Fruit fly (Drosophila melanogaster) whole organism, embryonic: ENCODE data around the gene Vha16-2.

Experiments
- Antp ChIP-seq: fragments of 200-800 bp; sonication (Bioruptor generic); optimal IDR thresholded peaks from 3 replicates; lab custom pipeline; 2016; ENCODE audit warnings: missing biosample characterization, missing genetic modification characterization
- Atf-2 ChIP-seq: fragments of 200-800 bp; sonication (Bioruptor generic); optimal IDR thresholded peaks from 2 replicates; lab custom pipeline; 2016; ENCODE audit warnings: missing biosample characterization, missing genetic modification characterization
- Bdp1 ChIP-seq: fragments of 200-800 bp; sonication (Bioruptor generic); optimal IDR thresholded peaks from 3 replicates; lab custom pipeline; 2016; ENCODE audit warnings: missing biosample characterization, missing genetic modification characterization
- CG10267 ChIP-seq: fragments of 200-800 bp; sonication (Bioruptor generic); optimal IDR thresholded peaks from 2 replicates; lab custom pipeline; 2018; ENCODE audit warnings: missing biosample characterization, mild to moderate bottlenecking, missing genetic modification characterization, moderate library complexity
- CG11696 ChIP-seq: fragments of 200-800 bp; sonication (Bioruptor generic); IDR thresholded peaks from 2 replicates; pipeline ENCODE4 v1.3.6; 2022; ENCODE audit warnings: missing biosample characterization, missing genetic modification characterization
- CG12299 ChIP-seq: fragments of 200-800 bp; sonication (Bioruptor generic); optimal IDR thresholded peaks from 2 replicates; lab custom pipeline; 2018; ENCODE audit warnings: missing biosample characterization, mild to moderate bottlenecking, missing genetic modification characterization
- CG12391 ChIP-seq: fragments of 200-800 bp; sonication (Bioruptor generic); optimal IDR thresholded peaks from 3 replicates; lab custom pipeline; 2018; ENCODE audit warnings: missing biosample characterization, mild to moderate bottlenecking, missing genetic modification characterization, moderate library complexity
- CG13296 ChIP-seq: fragments of 200-800 bp; sonication (Bioruptor generic); optimal IDR thresholded peaks from 3 replicates; lab custom pipeline; 2018; ENCODE audit warnings: missing biosample characterization, mild to moderate bottlenecking, missing genetic modification characterization
- CG14050 ChIP-seq: fragments of 200-800 bp; sonication (Bioruptor generic); IDR thresholded peaks from 3 replicates; pipeline ENCODE4 v1.3.6; 2022; ENCODE audit warnings: missing biosample characterization, missing genetic modification characterization
- CG14441 ChIP-seq: fragments of 200-800 bp; sonication (Bioruptor generic); IDR thresholded peaks from 2 replicates; pipeline ENCODE4 v1.3.6; 2022; ENCODE audit warnings: missing biosample characterization, missing genetic modification characterization
- CG14667 ChIP-seq: fragments of 200-800 bp; sonication (Bioruptor generic); IDR thresholded peaks from 2 replicates; pipeline ENCODE4 v1.3.6; 2022; ENCODE audit warnings: missing biosample characterization, missing genetic modification characterization
- CG1602 ChIP-seq: fragments of 200-800 bp; sonication (Bioruptor generic); optimal IDR thresholded peaks from 3 replicates; lab custom pipeline; 2016; ENCODE audit warnings: missing biosample characterization, missing genetic modification characterization
- CG31224 ChIP-seq: fragments of 200-800 bp; sonication (Bioruptor generic); IDR thresholded peaks from 2 replicates; pipeline ENCODE4 v1.3.6; 2022; ENCODE audit warnings: missing biosample characterization, missing genetic modification characterization
- CG33213 ChIP-seq: fragments of 200-800 bp; sonication (Bioruptor generic); optimal IDR thresholded peaks from 3 replicates; lab custom pipeline; 2016; ENCODE audit warnings: missing biosample characterization, missing genetic modification characterization
- CG34224 ChIP-seq: fragments of 200-800 bp; sonication (Bioruptor generic); IDR thresholded peaks from 3 replicates; pipeline ENCODE4 v1.3.6; 2022; ENCODE audit warnings: missing biosample characterization, missing genetic modification characterization; ENCODE audit not compliant: partially characterized antibody
- CG3726 ChIP-seq: fragments of 200-800 bp; sonication (Bioruptor generic); IDR thresholded peaks from 3 replicates; pipeline ENCODE4, ENCODE4 v1.3.6; 2022; ENCODE audit warnings: missing biosample characterization, missing genetic modification characterization
- CG5245 ChIP-seq: fragments of 200-800 bp; sonication (Bioruptor generic); optimal IDR thresholded peaks from 3 replicates; lab custom pipeline; 2016; ENCODE audit warnings: missing biosample characterization, missing genetic modification characterization
- CG7745 ChIP-seq: fragments of 200-800 bp; sonication (Bioruptor generic); optimal IDR thresholded peaks from 2 replicates; lab custom pipeline; 2018; ENCODE audit warnings: missing biosample characterization, mild to moderate bottlenecking, missing genetic modification characterization, moderate library complexity
- CG8290 ChIP-seq, 3 experiments: fragments of 200-800 bp; sonication (Bioruptor generic); optimal IDR thresholded peaks; 2 replicates each; lab custom pipeline; 2016 to 2019; ENCODE audit warnings: missing biosample characterization in 3 of 3, missing genetic modification characterization in 3 of 3, mild to moderate bottlenecking in 2 of 3, moderate library complexity in 1 of 3
- CTCF ChIP-seq: fragments of 200-800 bp; sonication (Bioruptor generic); optimal IDR thresholded peaks from 2 replicates; lab custom pipeline; 2017; ENCODE audit warnings: missing biosample characterization, mild to moderate bottlenecking, missing genetic modification characterization, moderate library complexity
- CkIIα-i1 ChIP-seq: fragments of 200-800 bp; sonication (Bioruptor generic); IDR thresholded peaks from 2 replicates; pipeline ENCODE4 v1.3.6; 2022; ENCODE audit warnings: missing biosample characterization, missing genetic modification characterization
- CoRest ChIP-seq: fragments of 200-800 bp; sonication (Bioruptor generic); optimal IDR thresholded peaks from 3 replicates; lab custom pipeline; 2018; ENCODE audit warnings: missing biosample characterization, mild to moderate bottlenecking, missing genetic modification characterization, moderate library complexity
- HLH54F ChIP-seq: fragments of 200-800 bp; sonication (Bioruptor generic); optimal IDR thresholded peaks from 3 replicates; lab custom pipeline; 2016; ENCODE audit warnings: missing biosample characterization, missing genetic modification characterization
- Mes4 ChIP-seq: fragments of 200-800 bp; sonication (Bioruptor generic); optimal IDR thresholded peaks from 2 replicates; lab custom pipeline; 2016; ENCODE audit warnings: missing biosample characterization, missing genetic modification characterization
- Myb ChIP-seq: fragments of 200-800 bp; sonication (Bioruptor generic); optimal IDR thresholded peaks from 2 replicates; lab custom pipeline; 2016; ENCODE audit warnings: missing biosample characterization, missing genetic modification characterization
- NFAT ChIP-seq: fragments of 200-800 bp; sonication (Bioruptor generic); IDR thresholded peaks from 2 replicates; pipeline ENCODE4 v1.3.6; 2022; ENCODE audit warnings: missing biosample characterization, missing genetic modification characterization
- NK7.1 ChIP-seq: fragments of 200-800 bp; sonication (Bioruptor generic); optimal IDR thresholded peaks from 3 replicates; lab custom pipeline; 2016; ENCODE audit warnings: missing biosample characterization, missing genetic modification characterization
- Sry-β ChIP-seq: fragments of 200-800 bp; sonication (Bioruptor generic); optimal IDR thresholded peaks from 2 replicates; lab custom pipeline; 2018; ENCODE audit warnings: missing biosample characterization, mild to moderate bottlenecking, missing genetic modification characterization, moderate library complexity
- Tbp ChIP-seq: fragments of >200 bp; optimal IDR thresholded peaks from 2 replicates; lab custom pipeline; 2018; ENCODE audit warnings: missing biosample characterization, missing genetic modification characterization
- cg ChIP-seq: fragments of 200-800 bp; sonication (Bioruptor generic); optimal IDR thresholded peaks from 3 replicates; lab custom pipeline; 2019; ENCODE audit warnings: missing biosample characterization, mild to moderate bottlenecking, missing genetic modification characterization, moderate library complexity
- crol ChIP-seq: fragments of 200-800 bp; sonication (Bioruptor generic); IDR thresholded peaks from 2 replicates; pipeline ENCODE4 v1.3.6; 2022; ENCODE audit warnings: missing biosample characterization, missing genetic modification characterization
- dm ChIP-seq: fragments of 200-800 bp; sonication (Bioruptor generic); optimal IDR thresholded peaks from 3 replicates; lab custom pipeline; 2016; ENCODE audit warnings: missing biosample characterization, missing genetic modification characterization
- emc ChIP-seq: fragments of 200-800 bp; sonication (Bioruptor generic); optimal IDR thresholded peaks from 2 replicates; lab custom pipeline; 2016; ENCODE audit warnings: missing biosample characterization, missing genetic modification characterization
- ems ChIP-seq: fragments of 200-800 bp; sonication (Bioruptor generic); optimal IDR thresholded peaks from 3 replicates; lab custom pipeline; 2016; ENCODE audit warnings: missing biosample characterization, missing genetic modification characterization
- gcm ChIP-seq: fragments of 200-800 bp; sonication (Bioruptor generic); optimal IDR thresholded peaks from 2 replicates; lab custom pipeline; 2019; ENCODE audit warnings: missing biosample characterization, mild to moderate bottlenecking, missing genetic modification characterization, moderate library complexity
- her ChIP-seq: fragments of 200-800 bp; sonication (Bioruptor generic); optimal IDR thresholded peaks from 2 replicates; lab custom pipeline; 2016; ENCODE audit warnings: missing biosample characterization, missing genetic modification characterization
- lab ChIP-seq: fragments of 200-800 bp; sonication (Bioruptor generic); optimal IDR thresholded peaks from 3 replicates; lab custom pipeline; 2017; ENCODE audit warnings: missing biosample characterization, missing genetic modification characterization, mild to moderate bottlenecking, moderate library complexity, missing genetic modification reagents
- mirr ChIP-seq: fragments of 200-800 bp; sonication (Bioruptor generic); optimal IDR thresholded peaks from 3 replicates; lab custom pipeline; 2018; ENCODE audit warnings: missing biosample characterization, mild to moderate bottlenecking, missing genetic modification characterization
- nmo ChIP-seq: fragments of 200-800 bp; sonication (Bioruptor generic); optimal IDR thresholded peaks from 2 replicates; lab custom pipeline; 2018; ENCODE audit warnings: missing biosample characterization, mild to moderate bottlenecking, missing genetic modification characterization, moderate library complexity
- oc ChIP-seq: fragments of 200-800 bp; sonication (Bioruptor generic); optimal IDR thresholded peaks from 2 replicates; lab custom pipeline; 2018; ENCODE audit warnings: missing biosample characterization, mild to moderate bottlenecking, missing genetic modification characterization, moderate library complexity
- pita ChIP-seq: fragments of 200-800 bp; sonication (Bioruptor generic); optimal IDR thresholded peaks from 2 replicates; lab custom pipeline; 2017; ENCODE audit warnings: missing biosample characterization, mild to moderate bottlenecking, missing genetic modification characterization
- pzg ChIP-seq: fragments of 200-800 bp; sonication (Bioruptor generic); optimal IDR thresholded peaks from 3 replicates; lab custom pipeline; 2018; ENCODE audit warnings: missing biosample characterization, mild to moderate bottlenecking, missing genetic modification characterization, moderate library complexity
- ranshi ChIP-seq: fragments of 200-800 bp; sonication (Bioruptor generic); IDR thresholded peaks from 2 replicates; pipeline ENCODE4 v1.3.6; 2022; ENCODE audit warnings: missing biosample characterization, missing genetic modification characterization
- ro ChIP-seq: fragments of 200-800 bp; sonication (Bioruptor generic); IDR thresholded peaks from 2 replicates; pipeline ENCODE4 v1.3.6; 2022; ENCODE audit warnings: missing biosample characterization, missing genetic modification characterization
- sens ChIP-seq: fragments of 200-800 bp; sonication (Bioruptor generic); peaks from one replicate; lab custom pipeline; 2016; ENCODE audit warnings: missing biosample characterization, missing genetic modification characterization
- sim ChIP-seq: fragments of 200-800 bp; sonication (Bioruptor generic); IDR thresholded peaks from 2 replicates; pipeline ENCODE4 v1.3.6; 2022; ENCODE audit warnings: missing biosample characterization, missing genetic modification characterization
- sima ChIP-seq: fragments of 200-800 bp; sonication (Bioruptor generic); optimal IDR thresholded peaks from 2 replicates; lab custom pipeline; 2016; ENCODE audit warnings: missing biosample characterization, missing genetic modification characterization
- sna ChIP-seq: fragments of 200-800 bp; sonication (Bioruptor generic); IDR thresholded peaks from 2 replicates; pipeline ENCODE4 v1.3.6; 2022; ENCODE audit warnings: missing biosample characterization, missing genetic modification characterization; ENCODE audit not compliant: partially characterized antibody
- ssp ChIP-seq: fragments of 200-800 bp; sonication (Bioruptor generic); IDR thresholded peaks from 2 replicates; pipeline ENCODE4 v1.3.6; 2022; ENCODE audit warnings: missing biosample characterization, missing genetic modification characterization
- usp ChIP-seq: fragments of >200 bp; optimal IDR thresholded peaks from 2 replicates; lab custom pipeline; 2017; ENCODE audit warnings: missing biosample characterization, missing genetic modification characterization
- zen ChIP-seq: fragments of 200-800 bp; sonication (Bioruptor generic); optimal IDR thresholded peaks from 3 replicates; lab custom pipeline; 2018; ENCODE audit warnings: missing biosample characterization, mild to moderate bottlenecking, missing genetic modification characterization, moderate library complexity

Gene Vha16-2

DNA sequence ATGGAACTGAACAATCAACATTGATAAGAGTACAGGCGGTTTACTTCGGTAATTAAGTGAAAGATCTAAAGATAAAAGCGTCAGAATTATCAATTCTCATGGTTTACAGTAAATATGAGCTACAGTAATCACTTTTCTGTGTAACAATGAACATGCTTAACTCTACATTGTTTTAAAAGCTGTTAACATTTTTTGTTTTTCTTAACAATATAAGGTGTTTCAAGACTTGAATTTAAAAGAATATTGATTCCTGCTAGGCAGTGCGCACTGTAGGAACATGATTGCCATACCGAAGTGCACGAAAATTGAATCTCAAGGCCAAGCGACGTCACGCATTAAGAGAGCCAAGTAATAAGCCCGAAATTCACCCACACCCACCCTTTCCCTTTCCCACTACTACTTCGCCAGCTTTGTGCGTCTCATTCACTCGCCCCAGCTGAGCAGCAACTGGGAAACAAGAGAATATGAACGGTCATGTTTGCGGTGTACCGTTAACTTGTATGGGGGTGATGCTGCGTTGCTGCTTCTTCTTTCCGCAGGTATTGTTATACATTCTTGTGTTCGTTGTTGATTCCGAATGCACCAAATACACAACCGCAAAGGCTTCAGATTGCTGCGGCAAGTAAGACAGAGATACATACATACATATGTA lies 16.6 kb downstream of the Vha16-2 start (continued):
- TF ChIP-seq Tbp (GFP tag; lab: Kevin White, UChicago): no peak
- TF ChIP-seq CG12299 (tag; lab: Kevin White, UChicago): peak; percentile 9
- no peak for TF ChIP-seq ro (GFP tag; lab: Robert Waterston, UW)
- no peak for TF ChIP-seq NFAT (GFP tag; lab: Robert Waterston, UW)
- TF ChIP-seq CG34224 (GFP tag; lab: Robert Waterston, UW): no peak
- peak; percentile 54 for TF ChIP-seq CG12391
- peak; percentile 1 for TF ChIP-seq CG33213 (GFP tag; lab: Kevin White, UChicago)
- peak; percentile 47 for TF ChIP-seq CG13296 (GFP tag; lab: Kevin White, UChicago)
- no peak for TF ChIP-seq Sry-β (GFP tag; lab: Kevin White, UChicago)
- no peak for TF ChIP-seq CG8290 (GFP tag; optimal IDR thresholded peaks at IDR 0.05; lab: Kevin White, UChicago)
- TF ChIP-seq CG8290 (tag; optimal IDR thresholded peaks at IDR 0.05; lab: Kevin White, UChicago): peak in 1 of 2 experiments; percentile 83
- no peak for TF ChIP-seq CG3726 (GFP tag; lab: Robert Waterston, UW)
- no peak for TF ChIP-seq Mes4 (GFP tag; lab: Kevin White, UChicago)
- TF ChIP-seq sim (GFP tag; lab: Robert Waterston, UW): no peak
- TF ChIP-seq gcm (GFP tag; lab: Kevin White, UChicago): no peak
- TF ChIP-seq ranshi: peak; percentile 72; the same call in 1 of the 2 replicates
- TF ChIP-seq CG5245: peak; percentile 35
- peak; percentile 25; the same call in 1 of the 2 replicates for TF ChIP-seq crol (GFP tag; lab: Robert Waterston, UW)
- TF ChIP-seq emc: peak; percentile 35
- TF ChIP-seq CG7745 (tag; lab: Kevin White, UChicago): no peak
- TF ChIP-seq Myb (GFP tag; lab: Kevin White, UChicago): peak; percentile 17
- TF ChIP-seq CG14441 (GFP tag; lab: Robert Waterston, UW): peak; percentile 78
- TF ChIP-seq her (GFP tag; lab: Kevin White, UChicago): peak; percentile 48
- no peak for TF ChIP-seq pita
- TF ChIP-seq ssp (GFP tag; lab: Robert Waterston, UW): no peak
- TF ChIP-seq nmo (GFP tag; lab: Kevin White, UChicago): peak; percentile 63
- peak; percentile 63 for TF ChIP-seq Atf-2 (GFP tag; lab: Kevin White, UChicago)
- TF ChIP-seq zen: peak; percentile 25
- no peak; the same call in 1 of the 2 replicates for TF ChIP-seq CG14667 (GFP tag; lab: Robert Waterston, UW)
- peak; percentile 70 for TF ChIP-seq CoRest
- no peak for TF ChIP-seq CTCF (GFP tag; lab: Kevin White, UChicago)
- TF ChIP-seq Antp: peak; percentile 24
- peak; percentile 82 for TF ChIP-seq lab
- TF ChIP-seq Bdp1 (GFP tag; lab: Kevin White, UChicago): no peak
- no peak for TF ChIP-seq sna (GFP tag; lab: Robert Waterston, UW)
- no peak for TF ChIP-seq HLH54F
- peak; percentile 89 for TF ChIP-seq sens (GFP tag; lab: Kevin White, UChicago)
- peak; percentile 31 for TF ChIP-seq mirr (GFP tag; lab: Kevin White, UChicago)
- no peak for TF ChIP-seq usp (GFP tag; lab: Kevin White, UChicago)
- no peak for TF ChIP-seq pzg (GFP tag; lab: Kevin White, UChicago)
- no peak for TF ChIP-seq cg (GFP tag; lab: Kevin White, UChicago)
- TF ChIP-seq NK7.1: no peak
- peak; percentile 52 for TF ChIP-seq CG11696
- peak; percentile 7 for TF ChIP-seq CG1602 (GFP tag; lab: Kevin White, UChicago)
- TF ChIP-seq CkIIα-i1 (GFP tag; lab: Robert Waterston, UW): no peak
- TF ChIP-seq sima (GFP tag; lab: Kevin White, UChicago): no peak
- peak; percentile 44 for TF ChIP-seq CG10267 (tag; lab: Kevin White, UChicago)
- TF ChIP-seq CG14050 (GFP tag; lab: Robert Waterston, UW): no peak; the same call in 2 of the 3 replicates
- TF ChIP-seq ems (GFP tag; lab: Kevin White, UChicago): peak; percentile 28
- TF ChIP-seq CG31224 (GFP tag; lab: Robert Waterston, UW): peak; percentile 37; the same call in 1 of the 2 replicates
- TF ChIP-seq oc (tag; lab: Kevin White, UChicago): peak; percentile 21
- no peak for TF ChIP-seq dm (GFP tag; lab: Kevin White, UChicago)
